Worm (Caenorhabditis elegans): ENCODE measurements around the gene C04E6.8.
A peak's percentile ranks its signal among the peaks of the same experiment; 100 is the strongest.

Gene C04E6.8

DNA sequence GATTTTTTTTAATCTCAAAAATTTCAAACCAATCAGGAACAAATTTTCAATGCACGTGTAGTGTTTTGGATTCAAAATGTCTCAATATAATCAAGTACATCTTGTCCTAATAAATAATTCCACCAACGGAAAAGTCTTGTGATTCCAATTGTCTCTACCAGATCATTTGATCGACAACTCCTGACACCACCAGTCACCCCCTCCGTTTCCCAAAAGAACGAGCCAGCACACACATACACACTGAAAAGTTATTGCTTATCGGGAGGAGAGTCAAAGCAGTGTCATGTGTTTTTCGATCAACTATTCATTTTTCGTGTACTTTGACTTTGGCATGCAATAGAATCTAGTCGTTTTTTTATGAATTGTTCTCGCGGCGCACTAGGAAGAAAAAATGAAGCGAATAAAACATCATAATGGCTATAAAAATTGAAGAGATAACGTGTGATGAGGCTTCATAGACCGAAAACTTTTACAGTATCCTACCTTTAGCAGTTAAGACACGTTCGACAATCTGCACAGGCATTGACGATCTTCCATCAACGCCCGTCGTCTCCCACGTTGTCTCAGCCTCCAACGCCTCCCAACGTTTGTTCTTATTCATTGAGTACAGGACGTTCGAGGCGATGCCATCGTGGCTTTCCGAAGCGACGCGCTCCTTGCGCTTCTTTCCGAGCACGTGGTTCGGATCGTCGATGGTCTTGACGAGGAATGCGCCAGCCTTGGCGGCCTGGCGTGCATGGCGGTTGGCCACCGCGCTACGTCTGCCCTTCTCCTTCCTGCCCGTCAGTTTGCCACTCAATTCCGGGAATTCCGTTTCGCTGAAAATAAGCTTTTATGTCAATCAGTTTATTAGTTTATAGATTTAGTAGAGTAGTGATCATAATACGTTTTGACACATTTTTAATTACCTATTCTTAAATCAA, 40.0 kb downstream of the C04E6.8 start (continued):
- TF ChIP-seq egl-27 (tag; optimal IDR thresholded peaks at IDR 0.05) (no peak), unc-130 (tag; optimal IDR thresholded peaks at IDR 0.05) (peak; percentile 68), lsy-2 (tag; optimal IDR thresholded peaks at IDR 0.05) (peak; percentile 63 to 72), ceh-90 (tag; optimal IDR thresholded peaks at IDR 0.05) (peak; percentile 38)

DNA sequence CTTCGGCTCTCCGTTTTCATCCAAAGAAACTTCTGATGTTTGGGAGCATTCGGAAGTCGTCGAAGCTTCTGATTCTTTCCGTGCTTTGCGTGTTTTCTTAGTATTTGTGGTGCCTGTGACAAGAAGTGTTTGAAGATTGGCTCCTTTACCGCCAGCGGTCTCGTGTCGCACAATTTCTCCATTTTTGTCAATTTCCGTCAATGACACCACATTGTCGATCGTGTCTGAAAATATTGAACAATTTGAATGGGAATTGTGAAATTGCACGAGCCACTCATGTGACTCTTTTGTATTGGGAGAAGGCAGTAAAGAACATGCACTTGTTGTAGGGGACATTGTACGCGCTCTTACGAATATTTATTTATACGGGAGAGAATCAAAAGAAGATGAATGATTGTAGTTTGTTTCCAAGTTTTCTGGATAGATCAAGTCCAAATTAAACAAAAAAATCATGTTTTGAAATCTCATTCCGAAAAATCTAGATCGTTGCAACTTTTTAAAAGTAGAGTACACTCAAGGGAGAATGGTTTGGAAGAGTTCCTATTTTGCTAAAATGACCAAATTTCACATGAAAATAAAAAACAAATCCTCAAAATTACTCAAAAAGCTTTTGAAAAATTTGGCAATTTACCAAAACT, 41.0 kb downstream of the C04E6.8 start:
- TF ChIP-seq irx-1 (tag; optimal IDR thresholded peaks at IDR 0.05) (peak; percentile 27), fkh-8 (tag; optimal IDR thresholded peaks at IDR 0.05) (no peak), efl-1 (optimal IDR thresholded peaks at IDR 0.05) (no peak), efl-1 (GFP tag; optimal IDR thresholded peaks at IDR 0.05 in 1 of 2) (peak in 1 of 2 experiments; percentile 74), rnt-1 (tag; optimal IDR thresholded peaks at IDR 0.05) (peak; percentile 2), zag-1 (tag; optimal IDR thresholded peaks at IDR 0.05) (no peak), snu-23 (GFP tag; optimal IDR thresholded peaks at IDR 0.05) (peak; percentile 1), pax-3 (tag; optimal IDR thresholded peaks at IDR 0.05) (peak; percentile 54), nhr-85 (tag) (peak; percentile 66), lin-35 (GFP tag; optimal IDR thresholded peaks at IDR 0.05) (peak in 1 of 2 experiments; percentile 55)

DNA sequence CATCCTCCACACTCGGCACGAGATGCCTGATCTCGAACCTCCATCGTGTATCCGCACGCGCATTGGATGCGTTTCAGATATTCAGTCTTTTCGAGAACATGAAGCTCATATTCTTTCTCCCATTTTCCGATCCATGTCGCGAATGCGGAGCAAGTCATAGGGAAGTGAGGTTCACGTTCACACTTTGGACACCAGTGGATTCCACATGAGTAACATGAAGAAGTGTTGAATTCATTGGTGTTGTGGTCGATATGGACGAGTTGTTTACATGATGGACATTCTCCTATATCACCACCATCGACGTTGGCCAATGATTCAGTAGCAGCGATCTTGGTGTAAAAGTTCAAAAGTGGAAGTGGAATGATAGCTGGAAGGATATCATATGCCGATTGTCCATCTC, 42.7 kb downstream of the C04E6.8 start:
- peak; percentile 80 for TF ChIP-seq ama-1 (optimal IDR thresholded peaks at IDR 0.05)
- no peak for TF ChIP-seq ceh-82 (tag; optimal IDR thresholded peaks at IDR 0.05)

DNA sequence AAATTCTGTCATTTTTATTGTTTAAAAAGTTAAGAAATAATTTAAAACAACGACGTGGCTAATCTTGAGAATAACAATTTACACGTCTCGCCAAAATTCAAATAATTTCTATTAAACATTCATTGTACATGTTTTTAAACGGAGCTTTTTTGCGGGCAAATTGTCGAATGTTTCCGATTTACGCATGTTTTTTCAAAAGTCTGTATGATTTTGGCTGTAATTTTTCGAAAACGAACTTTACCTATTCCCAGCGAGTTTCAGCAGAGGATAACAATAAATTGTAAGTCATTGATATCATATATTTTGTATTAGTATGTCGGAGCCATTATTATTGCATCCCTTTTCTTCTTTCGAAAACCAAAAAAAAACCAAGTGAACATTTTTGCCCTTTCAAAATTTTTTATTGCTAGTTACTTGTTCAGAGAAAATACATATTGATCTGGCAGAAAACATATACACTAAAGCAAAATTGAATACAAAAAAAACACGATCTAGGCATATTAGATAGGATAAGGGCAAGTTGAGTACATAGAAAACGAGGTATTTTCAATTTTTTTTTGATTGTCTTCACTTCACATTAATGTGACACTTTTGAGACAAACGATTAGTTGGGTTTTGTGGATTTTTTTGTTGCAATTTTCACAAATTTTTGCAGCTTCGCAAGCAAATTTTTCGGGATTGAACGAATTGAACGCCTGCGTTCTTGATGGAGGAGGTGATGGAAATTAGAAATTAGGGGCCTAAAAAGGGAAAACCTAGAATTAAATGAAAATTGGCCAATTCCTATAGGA, 44.9 kb downstream of the C04E6.8 start, which contains the start of gene F26F12.2:
Gene F26F12.2, minus strand, starts transcription at position 38 of the 791 bp plus-strand sequence.
- no peak for TF ChIP-seq nhr-77 (tag; optimal IDR thresholded peaks at IDR 0.05)
- TF ChIP-seq nhr-90 (tag; optimal IDR thresholded peaks at IDR 0.05; ENCODE audit: poor library complexity) = peak; percentile 9
- no peak for TF ChIP-seq mep-1 (tag; optimal IDR thresholded peaks at IDR 0.05)
- TF ChIP-seq fkh-4 (tag; optimal IDR thresholded peaks at IDR 0.05; ENCODE audit: borderline replicate concordance) = no peak
- TF ChIP-seq elt-2 (tag; optimal IDR thresholded peaks at IDR 0.05) = peak; percentile 9
- no peak for TF ChIP-seq F16B12.6 (tag; optimal IDR thresholded peaks at IDR 0.05)
- TF ChIP-seq snu-23 (GFP tag; optimal IDR thresholded peaks at IDR 0.05) = peak; percentile 17
- TF ChIP-seq efl-3 (GFP tag; optimal IDR thresholded peaks at IDR 0.05) = no peak
- no peak for TF ChIP-seq rnt-1 (tag; optimal IDR thresholded peaks at IDR 0.05)
- TF ChIP-seq fos-1 (tag; optimal IDR thresholded peaks at IDR 0.05) = no peak
- peak in 1 of 2 experiments; percentile 2 for TF ChIP-seq efl-1 (optimal IDR thresholded peaks at IDR 0.05)
- peak in 1 of 2 experiments; percentile 90 for TF ChIP-seq efl-1 (GFP tag; optimal IDR thresholded peaks at IDR 0.05 in 1 of 2)
- TF ChIP-seq aly-2 (tag; optimal IDR thresholded peaks at IDR 0.05) = peak; percentile 30
- peak; percentile 1 for TF ChIP-seq sup-37 (GFP tag; optimal IDR thresholded peaks at IDR 0.05)
- TF ChIP-seq pqm-1 (tag; optimal IDR thresholded peaks at IDR 0.05) = no peak
- peak; percentile 82 for TF ChIP-seq ztf-4 (tag; optimal IDR thresholded peaks at IDR 0.05)
- TF ChIP-seq isw-1 (GFP tag; IDR thresholded peaks at IDR 0.05) = no peak
- TF ChIP-seq nhr-71 (tag; optimal IDR thresholded peaks at IDR 0.05) = peak; percentile 27
- TF ChIP-seq dsc-1 (tag; optimal IDR thresholded peaks at IDR 0.05) = peak; percentile 3
- no peak for TF ChIP-seq nhr-84 (tag; optimal IDR thresholded peaks at IDR 0.05)
- peak; percentile 32 for TF ChIP-seq nhr-85 (tag)
- TF ChIP-seq nhr-47 (tag; optimal IDR thresholded peaks at IDR 0.05) = peak; percentile 36
- peak; percentile 24 for TF ChIP-seq lir-3 (tag; optimal IDR thresholded peaks at IDR 0.05; ENCODE audit: poor library complexity)
- peak in 1 of 2 experiments; percentile 24 for TF ChIP-seq lin-35 (GFP tag; optimal IDR thresholded peaks at IDR 0.05)
- peak; percentile 74 for TF ChIP-seq ama-1 (optimal IDR thresholded peaks at IDR 0.05)
